Worm (Caenorhabditis elegans): ENCODE data around the gene C34F11.5.

C34F11.5 gene

DNA sequence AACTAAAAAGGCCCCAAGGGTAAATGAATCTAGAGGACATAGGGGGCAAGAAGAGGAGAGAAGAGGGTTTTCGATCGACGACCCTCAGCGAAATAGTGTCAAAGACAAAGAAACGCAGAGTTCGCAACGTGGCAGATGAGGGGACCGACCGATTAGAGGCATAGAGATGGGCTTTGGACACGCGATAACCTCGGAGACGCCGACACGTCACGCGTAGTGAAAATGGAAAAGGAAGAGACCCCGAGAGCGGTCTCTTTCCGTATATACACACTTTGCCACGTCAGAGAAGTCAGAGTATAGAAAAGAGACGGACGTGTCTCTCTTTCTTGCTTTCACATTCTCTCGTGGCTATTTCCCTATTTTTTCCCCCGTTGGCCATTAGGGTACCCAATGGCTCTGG, 14.1 kb upstream of the C34F11.5 start (continued):
- TF ChIP-seq snpc-4 (GFP tag; optimal IDR thresholded peaks at IDR 0.05): no peak
- peak in 3 of 4 experiments; percentile 31 to 54 (median 38) for TF ChIP-seq snpc-4 (tag; optimal IDR thresholded peaks at IDR 0.05)
- no peak for TF ChIP-seq sdz-38 (tag; optimal IDR thresholded peaks at IDR 0.05)
- TF ChIP-seq nfyb-1 (GFP tag; IDR thresholded peaks at IDR 0.05): peak; percentile 81
- TF ChIP-seq nfya-1 (tag; optimal IDR thresholded peaks at IDR 0.05; ENCODE audit: borderline replicate concordance, insufficient read depth): no peak
- TF ChIP-seq mcd-1 (GFP tag; IDR thresholded peaks at IDR 0.05): peak; percentile 25; the same call in 1 of the 2 replicates
- TF ChIP-seq lin-35 (GFP tag; optimal IDR thresholded peaks at IDR 0.05): peak in 1 of 3 experiments; percentile 50
- no peak for TF ChIP-seq dpl-1 (GFP tag; optimal IDR thresholded peaks at IDR 0.05)
- TF ChIP-seq ztf-18 (tag; optimal IDR thresholded peaks at IDR 0.05): peak; percentile 26
- no peak for TF ChIP-seq F10E7.11 (tag; optimal IDR thresholded peaks at IDR 0.05)
- TF ChIP-seq ztf-3 (GFP tag; optimal IDR thresholded peaks at IDR 0.05): peak; percentile 42
- no peak for TF ChIP-seq snpc-3.4 (tag; optimal IDR thresholded peaks at IDR 0.05)
- TF ChIP-seq zim-3 (tag; optimal IDR thresholded peaks at IDR 0.05): no peak
- TF ChIP-seq F55B11.4 (tag; optimal IDR thresholded peaks at IDR 0.05; ENCODE audit: borderline replicate concordance, insufficient read depth): no peak
- TF ChIP-seq nhr-80 (tag; optimal IDR thresholded peaks at IDR 0.05): peak; percentile 1
- no peak for TF ChIP-seq madf-8 (GFP tag; conservative IDR thresholded peaks at IDR 0.05)
- TF ChIP-seq gei-17 (GFP tag; optimal IDR thresholded peaks at IDR 0.05): peak; percentile 28
- no peak for TF ChIP-seq C17E4.6 (GFP tag; IDR thresholded peaks at IDR 0.05)
- TF ChIP-seq egl-18 (GFP tag; IDR thresholded peaks at IDR 0.05): no peak
- no peak for TF ChIP-seq aptf-3 (GFP tag; IDR thresholded peaks at IDR 0.05)
- no peak for TF ChIP-seq F57C9.4 (tag; optimal IDR thresholded peaks at IDR 0.05)
- TF ChIP-seq madf-6 (GFP tag; IDR thresholded peaks at IDR 0.05): no peak
- no peak for TF ChIP-seq aptf-2 (GFP tag; conservative IDR thresholded peaks at IDR 0.05)
- TF ChIP-seq ztf-6 (GFP tag; IDR thresholded peaks at IDR 0.05): no peak
- TF ChIP-seq egrh-3 (GFP tag; IDR thresholded peaks at IDR 0.05): no peak
- no peak for TF ChIP-seq F39B2.1 (GFP tag; IDR thresholded peaks at IDR 0.05)
- TF ChIP-seq let-607 (tag; optimal IDR thresholded peaks at IDR 0.05): peak; percentile 47 to 89
- no peak for TF ChIP-seq snpc-1.1 (tag; optimal IDR thresholded peaks at IDR 0.05; ENCODE audit: insufficient read depth)
- no peak for TF ChIP-seq F23B12.7 (tag; optimal IDR thresholded peaks at IDR 0.05; ENCODE audit: insufficient read depth)
- no peak for TF ChIP-seq hlh-26 (GFP tag; conservative IDR thresholded peaks at IDR 0.05)
- TF ChIP-seq Y53G8AR.9 (GFP tag; conservative IDR thresholded peaks at IDR 0.05): 0 out of 2 replicates have a peak, but pooled peaks have one; percentile 36
- TF ChIP-seq Y56A3A.18 (GFP tag; IDR thresholded peaks at IDR 0.05): no peak
- no peak for TF ChIP-seq F37B4.10 (GFP tag; IDR thresholded peaks at IDR 0.05)
- no peak for TF ChIP-seq rpc-1 (optimal IDR thresholded peaks at IDR 0.05)
- TF ChIP-seq rpc-1 (tag; optimal IDR thresholded peaks at IDR 0.05): no peak
- TF ChIP-seq D2030.7 (GFP tag; IDR thresholded peaks at IDR 0.05): no peak
- TF ChIP-seq rec-8 (tag; optimal IDR thresholded peaks at IDR 0.05): no peak
- TF ChIP-seq sea-2 (GFP tag; IDR thresholded peaks at IDR 0.05): no peak
- TF ChIP-seq F57A8.1 (GFP tag; optimal IDR thresholded peaks at IDR 0.05): no peak
- 0 out of 2 replicates have a peak, but pooled peaks have one; percentile 61 for TF ChIP-seq egl-44 (GFP tag; IDR thresholded peaks at IDR 0.05)
- no peak for TF ChIP-seq akir-1 (GFP tag; optimal IDR thresholded peaks at IDR 0.05)
- no peak for TF ChIP-seq B0035.1 (tag; optimal IDR thresholded peaks at IDR 0.05)
- no peak for TF ChIP-seq tbx-9 (tag; optimal IDR thresholded peaks at IDR 0.05; ENCODE audit: borderline replicate concordance)
- no peak for TF ChIP-seq Y53F4B.3 (GFP tag; IDR thresholded peaks at IDR 0.05)
- TF ChIP-seq attf-3 (GFP tag; conservative IDR thresholded peaks at IDR 0.05): no peak
- no peak for TF ChIP-seq ztf-28 (GFP tag; IDR thresholded peaks at IDR 0.05)
- peak; percentile 31; the same call in 1 of the 2 replicates for TF ChIP-seq K11D2.4 (GFP tag; IDR thresholded peaks at IDR 0.05)
- TF ChIP-seq ceh-58 (GFP tag; IDR thresholded peaks at IDR 0.05): no peak
